Fruit fly (Drosophila melanogaster) whole organism, embryonic: ENCODE results near the gene CG13081.

Source experiments
- Awh ChIP-seq: fragments of 200-800 bp; sonication (Bioruptor generic); IDR thresholded peaks from 2 replicates; pipeline ENCODE4, ENCODE4 v1.3.6; 2022; ENCODE audit warnings: missing biosample characterization, missing genetic modification characterization
- BtbVII ChIP-seq: fragments of 200-800 bp; sonication (Bioruptor generic); optimal IDR thresholded peaks from 3 replicates; lab custom pipeline; 2017; ENCODE audit warnings: missing biosample characterization, mild to moderate bottlenecking, missing genetic modification characterization
- CG10565 ChIP-seq: fragments of 200-800 bp; sonication (Bioruptor generic); optimal IDR thresholded peaks from 3 replicates; lab custom pipeline; 2016; ENCODE audit warnings: missing biosample characterization, mild to moderate bottlenecking, missing genetic modification characterization
- CG11723 ChIP-seq: fragments of 200-800 bp; sonication (Bioruptor generic); optimal IDR thresholded peaks from 2 replicates; lab custom pipeline; 2017; ENCODE audit warnings: missing biosample characterization, mild to moderate bottlenecking, missing genetic modification characterization
- CG12659 ChIP-seq: fragments of 200-800 bp; sonication (Bioruptor generic); optimal IDR thresholded peaks from 3 replicates; lab custom pipeline; 2017; ENCODE audit warnings: mild to moderate bottlenecking, missing biosample characterization, missing genetic modification reagents, missing genetic modification characterization
- CG12769 ChIP-seq: fragments of 200-800 bp; sonication (Bioruptor generic); optimal IDR thresholded peaks from 2 replicates; lab custom pipeline; 2019; ENCODE audit warnings: missing biosample characterization, mild to moderate bottlenecking, missing genetic modification characterization, moderate library complexity
- CG13894 ChIP-seq: fragments of 200-800 bp; sonication (Bioruptor generic); optimal IDR thresholded peaks from 3 replicates; lab custom pipeline; 2018; ENCODE audit warnings: missing biosample characterization, mild to moderate bottlenecking, missing genetic modification characterization, moderate library complexity
- CG15269 ChIP-seq: fragments of 200-800 bp; sonication (Bioruptor generic); optimal IDR thresholded peaks from 2 replicates; lab custom pipeline; 2018; ENCODE audit warnings: missing biosample characterization, mild to moderate bottlenecking, missing genetic modification characterization, moderate library complexity
- CG15601 ChIP-seq: fragments of 200-800 bp; sonication (Bioruptor generic); optimal IDR thresholded peaks from 3 replicates; lab custom pipeline; 2019; ENCODE audit warnings: missing biosample characterization, mild to moderate bottlenecking, missing genetic modification characterization, moderate library complexity
- CG1602 ChIP-seq: fragments of 200-800 bp; sonication (Bioruptor generic); optimal IDR thresholded peaks from 3 replicates; lab custom pipeline; 2016; ENCODE audit warnings: missing biosample characterization, missing genetic modification characterization
- CG17912 ChIP-seq: fragments of 200-800 bp; sonication (Bioruptor generic); optimal IDR thresholded peaks from 2 replicates; lab custom pipeline; 2018; ENCODE audit warnings: missing biosample characterization, mild to moderate bottlenecking, missing genetic modification characterization
- CG18262 ChIP-seq: fragments of 200-800 bp; optimal IDR thresholded peaks from 3 replicates; lab custom pipeline; 2019; ENCODE audit warnings: missing biosample characterization, mild to moderate bottlenecking, missing genetic modification characterization, moderate library complexity
- CG1832 ChIP-seq: fragments of 200-800 bp; sonication (Bioruptor generic); optimal IDR thresholded peaks from 2 replicates; lab custom pipeline; 2017; ENCODE audit warnings: missing biosample characterization, mild to moderate bottlenecking, missing genetic modification characterization, inconsistent platforms
- CG31224 ChIP-seq: fragments of 200-800 bp; sonication (Bioruptor generic); IDR thresholded peaks from 2 replicates; pipeline ENCODE4 v1.3.6; 2022; ENCODE audit warnings: missing biosample characterization, missing genetic modification characterization
- CG31365 ChIP-seq: fragments of 200-800 bp; sonication (Bioruptor generic); optimal IDR thresholded peaks from 2 replicates; lab custom pipeline; 2018; ENCODE audit warnings: missing biosample characterization, mild to moderate bottlenecking, missing genetic modification characterization
- CG32767 ChIP-seq: fragments of 200-800 bp; sonication (Bioruptor generic); IDR thresholded peaks from 2 replicates; pipeline ENCODE4 v1.3.6; 2022; ENCODE audit warnings: missing biosample characterization, missing genetic modification characterization
- CG34376 ChIP-seq: fragments of 200-800 bp; sonication (Bioruptor generic); optimal IDR thresholded peaks from 2 replicates; lab custom pipeline; 2018; ENCODE audit warnings: missing biosample characterization, mild to moderate bottlenecking, missing genetic modification characterization
- CG4707 ChIP-seq: fragments of 200-800 bp; sonication (Bioruptor generic); optimal IDR thresholded peaks from 2 replicates; lab custom pipeline; 2018; ENCODE audit warnings: missing biosample characterization, mild to moderate bottlenecking, missing genetic modification characterization, moderate library complexity
- CG4820 ChIP-seq: fragments of 200-800 bp; sonication (Bioruptor generic); optimal IDR thresholded peaks from 3 replicates; lab custom pipeline; 2016; ENCODE audit warnings: missing biosample characterization, missing genetic modification characterization
- CG6654 ChIP-seq: fragments of 200-800 bp; sonication (Bioruptor generic); optimal IDR thresholded peaks from 2 replicates; lab custom pipeline; 2017; ENCODE audit warnings: missing biosample characterization, mild to moderate bottlenecking, missing genetic modification characterization
- CG7928 ChIP-seq: fragments of 200-800 bp; sonication (Bioruptor generic); optimal IDR thresholded peaks from 2 replicates; lab custom pipeline; 2017; ENCODE audit warnings: missing biosample characterization, mild to moderate bottlenecking, missing genetic modification characterization
- CG8281 ChIP-seq: fragments of 200-800 bp; sonication (Bioruptor generic); optimal IDR thresholded peaks from 2 replicates; lab custom pipeline; 2018; ENCODE audit warnings: missing biosample characterization, mild to moderate bottlenecking, missing genetic modification characterization, moderate library complexity
- Camta ChIP-seq: fragments of 200-800 bp; sonication (Bioruptor generic); optimal IDR thresholded peaks from 2 replicates; lab custom pipeline; 2016; ENCODE audit warnings: missing biosample characterization, missing genetic modification characterization
- D19B ChIP-seq: fragments of 200-800 bp; sonication (Bioruptor generic); optimal IDR thresholded peaks from 2 replicates; lab custom pipeline; 2017; ENCODE audit warnings: missing biosample characterization, mild to moderate bottlenecking, missing genetic modification characterization
- Dp ChIP-seq: fragments of 200-800 bp; sonication (Bioruptor generic); optimal IDR thresholded peaks from 2 replicates; lab custom pipeline; 2018; ENCODE audit warnings: missing biosample characterization, mild to moderate bottlenecking, missing genetic modification characterization, moderate library complexity
- E2f2 ChIP-seq: fragments of 200-800 bp; sonication (Bioruptor generic); IDR thresholded peaks from 2 replicates; pipeline ENCODE4 v1.3.6; 2022; ENCODE audit warnings: missing biosample characterization, missing genetic modification characterization
- Ets97D ChIP-seq: fragments of 200-800 bp; sonication (Bioruptor generic); optimal IDR thresholded peaks from 3 replicates; lab custom pipeline; 2016; ENCODE audit warnings: missing biosample characterization, missing genetic modification characterization
- Fer3 ChIP-seq: fragments of 200-800 bp; sonication (Bioruptor generic); optimal IDR thresholded peaks from 2 replicates; lab custom pipeline; 2018; ENCODE audit warnings: missing biosample characterization, mild to moderate bottlenecking, missing genetic modification characterization, moderate library complexity
- GATAe ChIP-seq: fragments of 200-800 bp; sonication (Bioruptor generic); conservative IDR thresholded peaks from 2 replicates; pipeline ENCODE4 v1.3.6; 2022; ENCODE audit warnings: missing biosample characterization, missing genetic modification characterization
- HLH3B ChIP-seq: fragments of 200-800 bp; sonication (Bioruptor generic); IDR thresholded peaks from 2 replicates; pipeline ENCODE4 v1.3.6; 2022; ENCODE audit warnings: missing biosample characterization, missing genetic modification characterization
- Hey ChIP-seq: fragments of 200-800 bp; sonication (Bioruptor generic); optimal IDR thresholded peaks from 3 replicates; lab custom pipeline; 2018; ENCODE audit warnings: missing biosample characterization, mild to moderate bottlenecking, missing genetic modification characterization
- Hr51 ChIP-seq, 2 experiments: fragments of 200-800 bp; sonication (Bioruptor generic); optimal IDR thresholded peaks; 2 replicates in 1 of 2; 3 replicates in 1 of 2; lab custom pipeline; 2016 to 2018; ENCODE audit warnings: missing biosample characterization in 2 of 2, missing genetic modification characterization in 2 of 2, mild to moderate bottlenecking in 1 of 2, moderate library complexity in 1 of 2
- NFAT ChIP-seq: fragments of 200-800 bp; sonication (Bioruptor generic); IDR thresholded peaks from 2 replicates; pipeline ENCODE4 v1.3.6; 2022; ENCODE audit warnings: missing biosample characterization, missing genetic modification characterization
- Optix ChIP-seq: fragments of 200-800 bp; sonication (Bioruptor generic); IDR thresholded peaks from 3 replicates; pipeline ENCODE4 v1.3.6; 2022; ENCODE audit warnings: missing biosample characterization, missing genetic modification characterization
- Sox102F ChIP-seq: fragments of 200-800 bp; sonication (Bioruptor generic); optimal IDR thresholded peaks from 2 replicates; lab custom pipeline; 2018; ENCODE audit warnings: missing biosample characterization, mild to moderate bottlenecking, missing genetic modification characterization, moderate library complexity
- Ssrp ChIP-seq: fragments of 200-800 bp; sonication (Bioruptor generic); optimal IDR thresholded peaks from 2 replicates; lab custom pipeline; 2018; ENCODE audit warnings: missing biosample characterization, mild to moderate bottlenecking, missing genetic modification characterization, moderate library complexity
- az2 ChIP-seq: fragments of 200-800 bp; sonication (Bioruptor generic); optimal IDR thresholded peaks from 3 replicates; lab custom pipeline; 2016; ENCODE audit warnings: missing biosample characterization, missing genetic modification characterization
- bbx ChIP-seq: fragments of 200-800 bp; sonication (Bioruptor generic); IDR thresholded peaks from 2 replicates; pipeline ENCODE4 v1.3.6; 2022; ENCODE audit warnings: missing biosample characterization, missing genetic modification characterization; ENCODE audit not compliant: partially characterized antibody
- cato ChIP-seq: fragments of 200-800 bp; sonication (Bioruptor generic); optimal IDR thresholded peaks from 2 replicates; lab custom pipeline; 2016; ENCODE audit warnings: missing biosample characterization, missing genetic modification characterization, borderline replicate concordance
- disco-r ChIP-seq: fragments of 200-800 bp; sonication (Bioruptor generic); optimal IDR thresholded peaks from 2 replicates; lab custom pipeline; 2016; ENCODE audit warnings: missing biosample characterization, missing genetic modification characterization
- grau ChIP-seq: fragments of 200-800 bp; optimal IDR thresholded peaks from 3 replicates; lab custom pipeline; 2019; ENCODE audit warnings: missing biosample characterization, mild to moderate bottlenecking, missing genetic modification characterization, moderate library complexity
- hkb ChIP-seq, 2 experiments: fragments of 200-800 bp in 1 of 2; fragments of >200 bp in 1 of 2; sonication (Bioruptor generic) in 1 of 2; IDR thresholded peaks in 1 of 2; optimal IDR thresholded peaks in 1 of 2; 2 replicates each; pipeline versions ENCODE4 v1.3.6 to Lab custom; 2017 to 2022; ENCODE audit warnings: missing biosample characterization in 1 of 2, missing genetic modification characterization in 1 of 2
- lilli ChIP-seq: fragments of 200-800 bp; sonication (Bioruptor generic); optimal IDR thresholded peaks from 3 replicates; lab custom pipeline; 2016; ENCODE audit warnings: missing biosample characterization, missing genetic modification characterization
- nau ChIP-seq: fragments of 200-800 bp; sonication (Bioruptor generic); optimal IDR thresholded peaks from 3 replicates; lab custom pipeline; 2017; ENCODE audit warnings: missing biosample characterization, mild to moderate bottlenecking, missing genetic modification characterization, missing genetic modification reagents
- onecut ChIP-seq: fragments of 200-800 bp; sonication (Bioruptor generic); IDR thresholded peaks from 2 replicates; pipeline ENCODE4 v1.3.6; 2022; ENCODE audit warnings: missing biosample characterization, missing genetic modification characterization
- psq ChIP-seq: fragments of 200-800 bp; sonication (Bioruptor generic); optimal IDR thresholded peaks from 2 replicates; lab custom pipeline; 2017; ENCODE audit warnings: missing biosample characterization, missing genetic modification characterization
- sr ChIP-seq: fragments of 200-800 bp; sonication (Bioruptor generic); IDR thresholded peaks from 3 replicates; pipeline ENCODE4 v1.3.6; 2022; ENCODE audit warnings: missing biosample characterization, missing genetic modification characterization
- tin ChIP-seq: fragments of 200-800 bp; sonication (Bioruptor generic); optimal IDR thresholded peaks from 3 replicates; lab custom pipeline; 2016; ENCODE audit warnings: missing biosample characterization, missing genetic modification characterization
- tup ChIP-seq: fragments of 200-800 bp; sonication (Bioruptor generic); optimal IDR thresholded peaks from 2 replicates; lab custom pipeline; 2016; ENCODE audit warnings: missing biosample characterization, mild to moderate bottlenecking, missing genetic modification characterization, moderate library complexity

The CG13081 gene

DNA sequence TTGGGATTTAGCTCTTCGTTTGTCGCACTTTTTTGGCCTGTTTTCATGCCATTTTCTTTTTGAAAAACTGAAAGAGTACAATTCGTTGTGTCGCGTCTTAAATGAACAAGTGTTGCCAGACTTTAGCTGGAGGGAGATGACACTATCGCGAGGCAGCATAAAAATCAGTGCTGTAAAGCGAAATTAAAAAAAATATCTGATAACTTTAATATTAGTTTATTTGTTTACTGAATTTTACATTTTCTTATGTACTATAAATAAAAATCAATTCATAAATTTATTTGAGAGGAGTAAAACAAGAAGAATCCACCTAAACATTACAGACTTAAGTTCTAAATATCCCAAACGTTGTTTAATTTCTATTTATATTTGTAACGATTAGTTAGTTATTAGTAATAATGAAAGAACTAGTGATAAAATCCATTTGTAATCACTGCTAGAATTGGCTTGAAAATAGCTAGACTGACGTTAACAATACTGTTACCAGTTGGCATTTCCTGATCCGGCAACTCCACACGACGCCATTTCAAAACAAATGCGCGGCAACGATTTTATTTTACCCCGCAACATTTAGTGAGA lies 36.9 kb downstream of the CG13081 start, which contains the start of the genes spi and msb1l (continued):
- TF ChIP-seq CG8281 (tag; lab: Kevin White, UChicago) (no peak), Dp (peak; percentile 83), CG10565 (GFP tag; lab: Kevin White, UChicago) (no peak), D19B (peak; percentile 27), lilli (GFP tag; lab: Kevin White, UChicago) (peak; percentile 47), tin (GFP tag; lab: Kevin White, UChicago) (peak; percentile 63), CG4707 (no peak), onecut (GFP tag; lab: Robert Waterston, UW) (no peak), grau (tag; lab: Kevin White, UChicago) (peak; percentile 62), hkb (optimal IDR thresholded peaks at IDR 0.05; lab: Kevin White, UChicago) (peak; percentile 41), hkb (GFP tag; IDR thresholded peaks at IDR 0.05; lab: Robert Waterston, UW) (no peak), Sox102F (GFP tag; lab: Kevin White, UChicago) (peak; percentile 50), CG1832 (GFP tag; lab: Kevin White, UChicago) (no peak), GATAe (no peak), CG4820 (GFP tag; lab: Kevin White, UChicago) (peak; percentile 46), nau (GFP tag; lab: Kevin White, UChicago) (no peak), CG7928 (GFP tag; lab: Kevin White, UChicago) (no peak), CG6654 (no peak), bbx (GFP tag; lab: Robert Waterston, UW) (peak; percentile 10; the same call in 1 of the 2 replicates), cato (GFP tag; lab: Kevin White, UChicago) (peak; percentile 21), sr (no peak), E2f2 (GFP tag; lab: Robert Waterston, UW) (peak; percentile 78), Hey (tag; lab: Kevin White, UChicago) (no peak), CG17912 (no peak), psq (GFP tag; lab: Kevin White, UChicago) (no peak), Hr51 (GFP tag; optimal IDR thresholded peaks at IDR 0.05; lab: Kevin White, UChicago) (peak in 1 of 2 experiments; percentile 45), Ets97D (GFP tag; lab: Kevin White, UChicago) (peak; percentile 21), CG12769 (tag; lab: Kevin White, UChicago) (no peak), HLH3B (no peak), Ssrp (tag; lab: Kevin White, UChicago) (peak; percentile 45), CG31224 (GFP tag; lab: Robert Waterston, UW) (peak; percentile 18; the same call in 1 of the 2 replicates), CG18262 (tag; lab: Kevin White, UChicago) (peak; percentile 71), CG12659 (GFP tag; lab: Kevin White, UChicago) (peak; percentile 74), Awh (GFP tag; lab: Robert Waterston, UW) (no peak), CG34376 (GFP tag; lab: Kevin White, UChicago) (no peak), CG31365 (no peak), Camta (no peak), CG15269 (tag; lab: Kevin White, UChicago) (peak; percentile 55), CG1602 (GFP tag; lab: Kevin White, UChicago) (peak; percentile 63), az2 (peak; percentile 57), NFAT (GFP tag; lab: Robert Waterston, UW) (peak; percentile 10; the same call in 1 of the 2 replicates), CG11723 (GFP tag; lab: Kevin White, UChicago) (no peak), Optix (GFP tag; lab: Robert Waterston, UW) (no peak), BtbVII (GFP tag; lab: Kevin White, UChicago) (no peak), tup (GFP tag; lab: Kevin White, UChicago) (no peak), CG15601 (tag; lab: Kevin White, UChicago) (peak; percentile 42), CG13894 (peak; percentile 44), disco-r (no peak), CG32767 (no peak), Fer3 (peak; percentile 8)
